Worm (Caenorhabditis elegans) whole organism, midembryonic: Measurements from ENCODE around the gene srh-272.

Experiments
- T22C8.4 ChIP-seq: fragments of 200-800 bp; sonication (Bioruptor generic); IDR thresholded peaks from 2 replicates; pipeline ENCODE4 v1.3.6; 2022; ENCODE audit warnings: missing genetic modification characterization, missing compliant biosample characterization
- cog-1 ChIP-seq: sonication (generic microtip); optimal IDR thresholded peaks from 2 replicates; lab custom pipeline; 2016; ENCODE audit warnings: missing genetic modification characterization, missing compliant biosample characterization
- flt-1 ChIP-seq: fragments of 200-800 bp; sonication (Bioruptor generic); IDR thresholded peaks from 2 replicates; pipeline ENCODE4 v1.3.6; 2022; ENCODE audit warnings: missing genetic modification characterization, missing compliant biosample characterization
- klf-2 ChIP-seq: fragments of 200-800 bp; sonication (Bioruptor generic); conservative IDR thresholded peaks from 2 replicates; pipeline ENCODE4 v1.3.6; 2022; ENCODE audit warnings: missing genetic modification reagents, missing genetic modification characterization, missing compliant biosample characterization
- med-1 ChIP-seq: sonication (generic microtip); optimal IDR thresholded peaks from 2 replicates; lab custom pipeline; 2017; ENCODE audit warnings: missing genetic modification characterization, mild to moderate bottlenecking, missing compliant biosample characterization, antibody characterized with exemption, missing genetic modification reagents; ENCODE audit not compliant: insufficient read depth
- ref-1 ChIP-seq: fragments of 200-800 bp; sonication (Bioruptor generic); conservative IDR thresholded peaks from 2 replicates; pipeline ENCODE4 v1.3.6; 2022; ENCODE audit warnings: missing genetic modification reagents, missing genetic modification characterization, missing compliant biosample characterization
- tab-1 ChIP-seq: fragments of 200-800 bp; sonication (Bioruptor generic); IDR thresholded peaks from 2 replicates; pipeline ENCODE4 v1.3.6; 2022; ENCODE audit warnings: missing genetic modification characterization, missing compliant biosample characterization
- ztf-23 ChIP-seq: fragments of 200-800 bp; sonication (Bioruptor generic); IDR thresholded peaks from 2 replicates; pipeline ENCODE4 v1.3.6; 2022; ENCODE audit warnings: missing genetic modification reagents, missing genetic modification characterization, missing compliant biosample characterization
- ztf-29 ChIP-seq: fragments of 200-800 bp; sonication (Bioruptor generic); IDR thresholded peaks from 2 replicates; pipeline ENCODE4 v1.3.6; 2022; ENCODE audit warnings: missing genetic modification reagents, missing genetic modification characterization, missing compliant biosample characterization

srh-272 gene

ce11 chrV:2883097-2883496, 20.0 kb downstream of the srh-272 start:
- TF ChIP-seq med-1 (no peak), tab-1 (no peak), T22C8.4 (GFP tag; lab: Robert Waterston, UW) (no peak), klf-2 (no peak), ztf-23 (GFP tag; lab: Robert Waterston, UW) (no peak), flt-1 (GFP tag; lab: Robert Waterston, UW) (no peak), ztf-29 (GFP tag; lab: Robert Waterston, UW) (no peak), ref-1 (GFP tag; lab: Robert Waterston, UW) (no peak), cog-1 (tag; lab: Kevin White, UChicago) (no peak)

ce11 chrV:2884411-2884810, 21.3 kb downstream of the srh-272 start, which contains the start of gene sre-24:
sre-24 (plus strand) TSS chrV:2884711.
- TF ChIP-seq cog-1 (tag; lab: Kevin White, UChicago), result no peak
- no peak for TF ChIP-seq T22C8.4 (GFP tag; lab: Robert Waterston, UW)
- no peak for TF ChIP-seq ref-1 (GFP tag; lab: Robert Waterston, UW)
- TF ChIP-seq flt-1 (GFP tag; lab: Robert Waterston, UW), result no peak
- TF ChIP-seq ztf-29 (GFP tag; lab: Robert Waterston, UW), result no peak
- no peak for TF ChIP-seq ztf-23 (GFP tag; lab: Robert Waterston, UW)
- no peak for TF ChIP-seq klf-2
- TF ChIP-seq med-1, result no peak
- TF ChIP-seq tab-1, result no peak

- TF ChIP-seq ztf-29 (GFP tag; lab: Robert Waterston, UW), result no peak
- TF ChIP-seq med-1, result no peak
- no peak for TF ChIP-seq cog-1 (tag; lab: Kevin White, UChicago)
- TF ChIP-seq T22C8.4 (GFP tag; lab: Robert Waterston, UW), result no peak
- no peak for TF ChIP-seq ref-1 (GFP tag; lab: Robert Waterston, UW)
These were observed 25.1 kb downstream of the srh-272 start for ce11 chrV:2888265-2888664.

ce11 chrV:2888681-2889080, 25.5 kb downstream of the srh-272 start, which contains the start of gene srw-4:
srw-4 (minus strand) TSS chrV:2888781.
- no peak for TF ChIP-seq ref-1 (GFP tag; lab: Robert Waterston, UW)
- no peak for TF ChIP-seq ztf-29 (GFP tag; lab: Robert Waterston, UW)
- TF ChIP-seq tab-1, result no peak
- TF ChIP-seq klf-2, result no peak
- no peak for TF ChIP-seq T22C8.4 (GFP tag; lab: Robert Waterston, UW)
- TF ChIP-seq cog-1 (tag; lab: Kevin White, UChicago), result no peak
- no peak for TF ChIP-seq med-1
- TF ChIP-seq flt-1 (GFP tag; lab: Robert Waterston, UW), result no peak
- TF ChIP-seq ztf-23 (GFP tag; lab: Robert Waterston, UW), result no peak

ce11 chrV:2891927-2892326, 28.8 kb downstream of the srh-272 start, which contains the start of gene F37B4.15:
F37B4.15 (plus strand) TSS chrV:2892227.
- no peak for TF ChIP-seq T22C8.4 (GFP tag; lab: Robert Waterston, UW)
- no peak for TF ChIP-seq ztf-29 (GFP tag; lab: Robert Waterston, UW)

ce11 chrV:2892976-2893375, 29.8 kb downstream of the srh-272 start, which contains the start of gene srh-127:
srh-127 (plus strand) TSS chrV:2893276.
- TF ChIP-seq T22C8.4 (GFP tag; lab: Robert Waterston, UW), result no peak
- TF ChIP-seq cog-1 (tag; lab: Kevin White, UChicago), result no peak
- TF ChIP-seq flt-1 (GFP tag; lab: Robert Waterston, UW), result no peak
- TF ChIP-seq tab-1, result no peak
- no peak for TF ChIP-seq klf-2
- TF ChIP-seq ztf-23 (GFP tag; lab: Robert Waterston, UW), result no peak
- no peak for TF ChIP-seq ztf-29 (GFP tag; lab: Robert Waterston, UW)
- TF ChIP-seq ref-1 (GFP tag; lab: Robert Waterston, UW), result no peak
- no peak for TF ChIP-seq med-1

- TF ChIP-seq ref-1 (GFP tag; lab: Robert Waterston, UW), result no peak
- no peak for TF ChIP-seq flt-1 (GFP tag; lab: Robert Waterston, UW)
- TF ChIP-seq ztf-23 (GFP tag; lab: Robert Waterston, UW), result no peak
- no peak for TF ChIP-seq med-1
- no peak for TF ChIP-seq tab-1
- TF ChIP-seq klf-2, result no peak
These were observed 33.1 kb downstream of the srh-272 start, which contains the start of gene pals-32 for ce11 chrV:2896198-2896660. pals-32 (plus strand) TSS chrV:2896610.

ce11 chrV:2899867-2900266, 36.7 kb downstream of the srh-272 start, which contains the start of gene str-46:
str-46 (minus strand) TSS chrV:2899967.
- TF ChIP-seq flt-1 (GFP tag; lab: Robert Waterston, UW) (no peak), ref-1 (GFP tag; lab: Robert Waterston, UW) (no peak)

ce11 chrV:2903227-2903626, 40.1 kb downstream of the srh-272 start, which contains the start of gene C31B8.7:
C31B8.7 (minus strand) TSS chrV:2903327.
- TF ChIP-seq tab-1 (no peak), ref-1 (GFP tag; lab: Robert Waterston, UW) (no peak), T22C8.4 (GFP tag; lab: Robert Waterston, UW) (no peak), ztf-23 (GFP tag; lab: Robert Waterston, UW) (no peak), med-1 (no peak), ztf-29 (GFP tag; lab: Robert Waterston, UW) (no peak), cog-1 (tag; lab: Kevin White, UChicago) (no peak), klf-2 (no peak), flt-1 (GFP tag; lab: Robert Waterston, UW) (no peak)

- TF ChIP-seq flt-1 (GFP tag; lab: Robert Waterston, UW) (no peak), T22C8.4 (GFP tag; lab: Robert Waterston, UW) (no peak), tab-1 (no peak), klf-2 (no peak), ztf-29 (GFP tag; lab: Robert Waterston, UW) (no peak), ref-1 (GFP tag; lab: Robert Waterston, UW) (no peak), med-1 (no peak), cog-1 (tag; lab: Kevin White, UChicago) (no peak), ztf-23 (GFP tag; lab: Robert Waterston, UW) (no peak)
These were observed 46.4 kb downstream of the srh-272 start, which contains the start of gene zmp-3 for ce11 chrV:2909525-2909924. zmp-3 (minus strand) TSS chrV:2909625.
